Fruit fly (Drosophila melanogaster) whole organism, prepupa: ENCODE measurements around the gene CG4783.

ENCODE experiments used
- Blimp-1 ChIP-seq: fragments of 200-800 bp; sonication (Bioruptor generic); optimal IDR thresholded peaks from 3 replicates; lab custom pipeline; 2017; ENCODE audit warnings: missing biosample characterization, missing genetic modification characterization, mild to moderate bottlenecking, moderate library complexity, missing genetic modification reagents
- CG15336 ChIP-seq: fragments of 200-800 bp; sonication (Bioruptor generic); IDR thresholded peaks from 2 replicates; pipeline ENCODE4 v1.3.6; 2022; ENCODE audit warnings: missing biosample characterization, missing genetic modification characterization
- CG32006 ChIP-seq: fragments of 200-800 bp; sonication (Bioruptor generic); optimal IDR thresholded peaks from 3 replicates; lab custom pipeline; 2017; ENCODE audit warnings: missing biosample characterization, mild to moderate bottlenecking, missing genetic modification characterization
- CG6854 ChIP-seq: fragments of 200-800 bp; sonication (Bioruptor generic); optimal IDR thresholded peaks from 2 replicates; lab custom pipeline; 2017; ENCODE audit warnings: missing biosample characterization, mild to moderate bottlenecking, missing genetic modification characterization
- Ets21C ChIP-seq: fragments of 200-800 bp; sonication (Bioruptor generic); optimal IDR thresholded peaks from 3 replicates; lab custom pipeline; 2016; ENCODE audit warnings: missing biosample characterization, missing genetic modification characterization
- Hr39 ChIP-seq: fragments of 200-800 bp; sonication (Bioruptor generic); optimal IDR thresholded peaks from 2 replicates; lab custom pipeline; 2016; ENCODE audit warnings: missing biosample characterization, missing genetic modification characterization
- Hr4 ChIP-seq: fragments of 200-800 bp; sonication (Bioruptor generic); optimal IDR thresholded peaks from 3 replicates; lab custom pipeline; 2016; ENCODE audit warnings: missing biosample characterization, missing genetic modification characterization
- esn ChIP-seq: fragments of 200-800 bp; sonication (Bioruptor generic); optimal IDR thresholded peaks from 2 replicates; lab custom pipeline; 2016; ENCODE audit warnings: missing biosample characterization, mild to moderate bottlenecking, missing genetic modification characterization, moderate library complexity
- lz ChIP-seq: fragments of 200-800 bp; sonication (Bioruptor generic); optimal IDR thresholded peaks from 3 replicates; lab custom pipeline; 2016; ENCODE audit warnings: missing biosample characterization, missing genetic modification characterization
- net ChIP-seq: fragments of 200-800 bp; sonication (Bioruptor generic); optimal IDR thresholded peaks from 3 replicates; lab custom pipeline; 2016; ENCODE audit warnings: missing biosample characterization, missing genetic modification characterization

- TF ChIP-seq net (GFP tag; lab: Kevin White, UChicago) (no peak), CG6854 (no peak), CG15336 (GFP tag; lab: Robert Waterston, UW) (no peak), Blimp-1 (no peak), CG32006 (GFP tag; lab: Kevin White, UChicago) (no peak), Ets21C (GFP tag; lab: Kevin White, UChicago) (no peak), esn (no peak), lz (GFP tag; lab: Kevin White, UChicago) (no peak), Hr4 (GFP tag; lab: Kevin White, UChicago) (no peak), Hr39 (GFP tag; lab: Kevin White, UChicago) (no peak)
Measured at dm6 chr3R:19997526-19998070, 49.4 kb downstream of the CG4783 start.
